Fruit fly (Drosophila melanogaster) whole organism, embryonic: ENCODE results near the gene Cpr64Ad.
A peak's percentile ranks its signal among the peaks of the same experiment; 100 is the strongest.

Source experiments
- CG1024 ChIP-seq: fragments of 200-800 bp; sonication (Bioruptor generic); IDR thresholded peaks from 2 replicates; pipeline ENCODE4 v1.3.6; 2022; ENCODE audit warnings: missing biosample characterization, missing genetic modification characterization
- CG10431 ChIP-seq: fragments of 200-800 bp; sonication (Bioruptor generic); optimal IDR thresholded peaks from 3 replicates; lab custom pipeline; 2018; ENCODE audit warnings: missing biosample characterization, mild to moderate bottlenecking, missing genetic modification characterization
- CG10543 ChIP-seq: fragments of 200-800 bp; sonication (Bioruptor generic); optimal IDR thresholded peaks from 3 replicates; lab custom pipeline; 2017; ENCODE audit warnings: missing biosample characterization, mild to moderate bottlenecking, missing genetic modification characterization, moderate library complexity
- CG12299 ChIP-seq: fragments of 200-800 bp; sonication (Bioruptor generic); optimal IDR thresholded peaks from 2 replicates; lab custom pipeline; 2018; ENCODE audit warnings: missing biosample characterization, mild to moderate bottlenecking, missing genetic modification characterization
- CG13775 ChIP-seq: fragments of 200-800 bp; sonication (Bioruptor generic); optimal IDR thresholded peaks from 3 replicates; lab custom pipeline; 2017; ENCODE audit warnings: missing biosample characterization, mild to moderate bottlenecking, missing genetic modification characterization
- CG14965 ChIP-seq: fragments of 200-800 bp; sonication (Bioruptor generic); optimal IDR thresholded peaks from 2 replicates; lab custom pipeline; 2016; ENCODE audit warnings: missing biosample characterization, missing genetic modification characterization, borderline replicate concordance
- CG15479 ChIP-seq: fragments of 200-800 bp; sonication (Bioruptor generic); optimal IDR thresholded peaks from 3 replicates; lab custom pipeline; 2019; ENCODE audit warnings: missing biosample characterization, mild to moderate bottlenecking, missing genetic modification characterization, moderate library complexity
- CG16815 ChIP-seq: fragments of 200-800 bp; sonication (Bioruptor generic); optimal IDR thresholded peaks from 3 replicates; lab custom pipeline; 2017; ENCODE audit warnings: missing biosample characterization, mild to moderate bottlenecking, missing genetic modification characterization
- CG16863 ChIP-seq: fragments of 200-800 bp; sonication (Bioruptor generic); optimal IDR thresholded peaks from 3 replicates; lab custom pipeline; 2016; ENCODE audit warnings: missing biosample characterization, missing genetic modification characterization
- CG17359 ChIP-seq: fragments of 200-800 bp; sonication (Bioruptor generic); optimal IDR thresholded peaks from 3 replicates; lab custom pipeline; 2018; ENCODE audit warnings: missing biosample characterization, mild to moderate bottlenecking, missing genetic modification characterization, moderate library complexity
- CG30020 ChIP-seq: fragments of 200-800 bp; optimal IDR thresholded peaks from 2 replicates; lab custom pipeline; 2019; ENCODE audit warnings: missing biosample characterization, mild to moderate bottlenecking, missing genetic modification characterization, moderate library complexity
- CG3281 ChIP-seq: fragments of 200-800 bp; sonication (Bioruptor generic); optimal IDR thresholded peaks from 3 replicates; lab custom pipeline; 2017; ENCODE audit warnings: missing biosample characterization, mild to moderate bottlenecking, missing genetic modification characterization
- CG5180 ChIP-seq: fragments of 200-800 bp; sonication (Bioruptor generic); optimal IDR thresholded peaks from 3 replicates; lab custom pipeline; 2017; ENCODE audit warnings: missing biosample characterization, missing genetic modification characterization, mild to moderate bottlenecking, moderate library complexity, missing genetic modification reagents
- CG6765 ChIP-seq: fragments of 200-800 bp; sonication (Bioruptor generic); optimal IDR thresholded peaks from 3 replicates; lab custom pipeline; 2017; ENCODE audit warnings: missing biosample characterization, mild to moderate bottlenecking, missing genetic modification characterization
- CG6791 ChIP-seq: fragments of 200-800 bp; sonication (Bioruptor generic); IDR thresholded peaks from 3 replicates; pipeline ENCODE4 v1.3.6; 2022; ENCODE audit warnings: missing biosample characterization, missing genetic modification characterization; ENCODE audit not compliant: partially characterized antibody
- CG7271 ChIP-seq: fragments of 200-800 bp; sonication (Bioruptor generic); optimal IDR thresholded peaks from 2 replicates; lab custom pipeline; 2018; ENCODE audit warnings: missing biosample characterization, mild to moderate bottlenecking, missing genetic modification characterization, moderate library complexity
- CG8944 ChIP-seq: fragments of 200-800 bp; sonication (Bioruptor generic); optimal IDR thresholded peaks from 3 replicates; lab custom pipeline; 2016; ENCODE audit warnings: missing biosample characterization, missing genetic modification characterization
- CG9876 ChIP-seq: fragments of 200-800 bp; sonication (Bioruptor generic); optimal IDR thresholded peaks from 2 replicates; lab custom pipeline; 2016; ENCODE audit warnings: missing biosample characterization, missing genetic modification characterization
- CHES-1-like ChIP-seq: fragments of 200-800 bp; sonication (Bioruptor generic); optimal IDR thresholded peaks from 2 replicates; lab custom pipeline; 2016; ENCODE audit warnings: missing biosample characterization, missing genetic modification characterization
- Camta ChIP-seq: fragments of 200-800 bp; sonication (Bioruptor generic); optimal IDR thresholded peaks from 2 replicates; lab custom pipeline; 2016; ENCODE audit warnings: missing biosample characterization, missing genetic modification characterization
- D ChIP-seq, 2 experiments: fragments of 200-800 bp in 1 of 2; fragments of >200 bp in 1 of 2; sonication (Bioruptor generic) in 1 of 2; optimal IDR thresholded peaks; 2 replicates in 1 of 2; 3 replicates in 1 of 2; lab custom pipeline; 2017; ENCODE audit warnings: mild to moderate bottlenecking in 1 of 2, missing biosample characterization in 1 of 2, missing genetic modification characterization in 1 of 2, missing genetic modification reagents in 1 of 2
- D19B ChIP-seq: fragments of 200-800 bp; sonication (Bioruptor generic); optimal IDR thresholded peaks from 2 replicates; lab custom pipeline; 2017; ENCODE audit warnings: missing biosample characterization, mild to moderate bottlenecking, missing genetic modification characterization
- Dbx ChIP-seq: fragments of 200-800 bp; sonication (Bioruptor generic); IDR thresholded peaks from 3 replicates; pipeline ENCODE4 v1.3.6; 2022; ENCODE audit warnings: missing biosample characterization, missing genetic modification characterization
- Dfd ChIP-seq, 2 experiments: fragments of >200 bp; optimal IDR thresholded peaks; 2 replicates each; lab custom pipeline; 2017; ENCODE audit warnings: missing biosample characterization in 2 of 2, missing genetic modification characterization in 2 of 2
- Fer3 ChIP-seq: fragments of 200-800 bp; sonication (Bioruptor generic); optimal IDR thresholded peaks from 2 replicates; lab custom pipeline; 2018; ENCODE audit warnings: missing biosample characterization, mild to moderate bottlenecking, missing genetic modification characterization, moderate library complexity
- Gug ChIP-seq: fragments of 200-800 bp; sonication (Bioruptor generic); IDR thresholded peaks from 4 replicates; pipeline ENCODE4 v1.3.6; 2022; ENCODE audit warnings: missing biosample characterization, missing genetic modification characterization
- Hr51 ChIP-seq, 2 experiments: fragments of 200-800 bp; sonication (Bioruptor generic); optimal IDR thresholded peaks; 2 replicates in 1 of 2; 3 replicates in 1 of 2; lab custom pipeline; 2016 to 2018; ENCODE audit warnings: missing biosample characterization in 2 of 2, missing genetic modification characterization in 2 of 2, mild to moderate bottlenecking in 1 of 2, moderate library complexity in 1 of 2
- MTF-1 ChIP-seq: fragments of 200-800 bp; sonication (Bioruptor generic); optimal IDR thresholded peaks from 2 replicates; lab custom pipeline; 2018; ENCODE audit warnings: missing biosample characterization, mild to moderate bottlenecking, missing genetic modification characterization, borderline replicate concordance
- Oli ChIP-seq: fragments of 200-800 bp; sonication (Bioruptor generic); optimal IDR thresholded peaks from 2 replicates; lab custom pipeline; 2018; ENCODE audit warnings: missing biosample characterization, mild to moderate bottlenecking, missing genetic modification characterization, moderate library complexity
- Six4 ChIP-seq: fragments of 200-800 bp; sonication (Bioruptor generic); optimal IDR thresholded peaks from 2 replicates; lab custom pipeline; 2016; ENCODE audit warnings: missing biosample characterization, missing genetic modification characterization
- Sry-δ ChIP-seq: fragments of 200-800 bp; sonication (Bioruptor generic); optimal IDR thresholded peaks from 2 replicates; lab custom pipeline; 2016; ENCODE audit warnings: missing biosample characterization, missing genetic modification characterization
- amos ChIP-seq: fragments of 200-800 bp; sonication (Bioruptor generic); IDR thresholded peaks from 2 replicates; pipeline ENCODE4 v1.3.6; 2022; ENCODE audit warnings: missing biosample characterization, missing genetic modification characterization; ENCODE audit not compliant: partially characterized antibody
- bsh ChIP-seq, 2 experiments: fragments of 200-800 bp; sonication (Bioruptor generic); optimal IDR thresholded peaks; 2 replicates each; lab custom pipeline; 2017 to 2018; ENCODE audit warnings: mild to moderate bottlenecking in 2 of 2, missing biosample characterization in 2 of 2, missing genetic modification characterization in 2 of 2, moderate library complexity in 1 of 2
- cas ChIP-seq: fragments of 200-800 bp; sonication (Bioruptor generic); IDR thresholded peaks from 2 replicates; pipeline ENCODE4 v1.3.6; 2022; ENCODE audit warnings: missing biosample characterization, missing genetic modification characterization
- croc ChIP-seq: fragments of 200-800 bp; sonication (Bioruptor generic); conservative IDR thresholded peaks from 3 replicates; pipeline ENCODE4 v1.3.6; 2022; ENCODE audit warnings: missing biosample characterization, missing genetic modification characterization
- eve ChIP-seq, 2 experiments: fragments of >200 bp; optimal IDR thresholded peaks; 2 replicates each; lab custom pipeline; 2017; ENCODE audit warnings: missing biosample characterization in 2 of 2, missing genetic modification characterization in 2 of 2
- ftz-f1 ChIP-seq: fragments of 200-800 bp; sonication (Bioruptor generic); optimal IDR thresholded peaks from 2 replicates; lab custom pipeline; 2016; ENCODE audit warnings: missing biosample characterization, missing genetic modification characterization
- hkb ChIP-seq, 2 experiments: fragments of 200-800 bp in 1 of 2; fragments of >200 bp in 1 of 2; sonication (Bioruptor generic) in 1 of 2; IDR thresholded peaks in 1 of 2; optimal IDR thresholded peaks in 1 of 2; 2 replicates each; pipeline versions ENCODE4 v1.3.6 to Lab custom; 2017 to 2022; ENCODE audit warnings: missing biosample characterization in 1 of 2, missing genetic modification characterization in 1 of 2
- nerfin-1 ChIP-seq: fragments of 200-800 bp; sonication (Bioruptor generic); optimal IDR thresholded peaks from 3 replicates; lab custom pipeline; 2019; ENCODE audit warnings: missing biosample characterization, mild to moderate bottlenecking, missing genetic modification characterization, moderate library complexity
- pfk ChIP-seq: fragments of 200-800 bp; sonication (Bioruptor generic); optimal IDR thresholded peaks from 2 replicates; lab custom pipeline; 2018; ENCODE audit warnings: missing biosample characterization, mild to moderate bottlenecking, missing genetic modification characterization, moderate library complexity
- pros ChIP-seq: fragments of 200-800 bp; sonication (Bioruptor generic); optimal IDR thresholded peaks from 3 replicates; lab custom pipeline; 2019; ENCODE audit warnings: missing biosample characterization, mild to moderate bottlenecking, missing genetic modification characterization, moderate library complexity
- psq ChIP-seq: fragments of 200-800 bp; sonication (Bioruptor generic); optimal IDR thresholded peaks from 2 replicates; lab custom pipeline; 2017; ENCODE audit warnings: missing biosample characterization, missing genetic modification characterization
- slbo ChIP-seq: fragments of 200-800 bp; sonication (Bioruptor generic); IDR thresholded peaks from 2 replicates; pipeline ENCODE4 v1.3.6; 2022; ENCODE audit warnings: missing biosample characterization, missing genetic modification characterization
- sr ChIP-seq: fragments of 200-800 bp; sonication (Bioruptor generic); IDR thresholded peaks from 3 replicates; pipeline ENCODE4 v1.3.6; 2022; ENCODE audit warnings: missing biosample characterization, missing genetic modification characterization
- unc-4 ChIP-seq: fragments of 200-800 bp; sonication (Bioruptor generic); IDR thresholded peaks from 2 replicates; pipeline ENCODE4 v1.3.6; 2022; ENCODE audit warnings: missing biosample characterization, missing genetic modification characterization; ENCODE audit not compliant: partially characterized antibody
- usp ChIP-seq: fragments of >200 bp; optimal IDR thresholded peaks from 2 replicates; lab custom pipeline; 2017; ENCODE audit warnings: missing biosample characterization, missing genetic modification characterization
- zfh1 ChIP-seq: fragments of 200-800 bp; sonication (Bioruptor generic); IDR thresholded peaks from 3 replicates; pipeline ENCODE4 v1.3.6; 2022; ENCODE audit warnings: missing biosample characterization, missing genetic modification characterization

Cpr64Ad gene

DNA sequence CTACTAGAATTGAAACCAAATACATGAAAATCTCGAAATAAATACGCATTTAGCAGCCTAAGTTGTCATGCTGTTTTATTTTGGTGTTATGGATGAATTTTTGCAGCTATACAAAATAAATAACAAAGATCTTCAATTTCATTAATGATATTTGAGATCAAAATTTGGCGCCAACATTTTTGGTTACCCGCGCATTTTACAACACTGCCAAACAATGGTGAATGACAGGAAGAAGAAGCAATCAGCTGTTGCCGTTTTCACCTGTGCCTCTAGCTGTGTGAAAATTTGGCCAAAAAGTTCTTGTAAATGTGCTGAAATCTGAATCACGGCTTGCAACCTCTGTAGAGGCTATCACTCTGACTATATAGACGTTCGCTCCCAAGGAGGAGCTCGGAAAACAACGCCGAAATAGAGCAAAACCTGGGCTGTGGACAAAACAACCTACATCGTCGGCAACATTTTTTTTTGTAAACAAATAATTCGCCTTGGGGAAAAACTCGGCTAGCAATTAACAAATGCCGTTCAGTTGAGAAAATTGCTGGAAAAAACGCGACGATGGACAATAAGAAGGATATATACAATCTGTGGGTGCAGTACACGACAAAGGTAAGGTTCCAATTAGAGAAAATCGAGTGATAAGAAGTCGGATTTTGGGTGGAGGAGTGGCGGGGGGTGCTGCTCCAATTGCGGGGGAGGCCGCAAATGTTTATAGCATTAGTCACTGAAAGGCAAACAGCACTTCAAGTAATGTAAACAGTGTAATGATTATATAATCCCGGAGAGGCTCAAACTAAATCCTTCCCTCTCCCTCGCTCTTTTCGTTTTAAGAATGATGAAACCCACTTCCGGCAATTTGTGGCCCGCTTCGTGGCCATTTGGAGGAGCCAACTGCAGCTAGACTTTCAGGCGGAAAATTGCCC lies 21.2 kb upstream of the Cpr64Ad start, which contains the start of gene CG43367 (continued):
- TF ChIP-seq croc (GFP tag; lab: Robert Waterston, UW) (no peak), CG15479 (no peak), nerfin-1 (tag; lab: Kevin White, UChicago) (peak; percentile 8), pfk (GFP tag; lab: Kevin White, UChicago) (no peak), CHES-1-like (GFP tag; lab: Kevin White, UChicago) (peak; percentile 11), hkb (optimal IDR thresholded peaks at IDR 0.05; lab: Kevin White, UChicago) (no peak), hkb (GFP tag; IDR thresholded peaks at IDR 0.05; lab: Robert Waterston, UW) (peak; percentile 26; the same call in 1 of the 2 replicates), CG3281 (GFP tag; lab: Kevin White, UChicago) (no peak), eve (GFP tag; optimal IDR thresholded peaks at IDR 0.05; lab: Kevin White, UChicago) (no peak), cas (GFP tag; lab: Robert Waterston, UW) (no peak), psq (no peak), zfh1 (GFP tag; lab: Robert Waterston, UW) (0 out of 3 replicates have a peak, but pooled peaks have one; percentile 12), ftz-f1 (GFP tag; lab: Kevin White, UChicago) (no peak), CG30020 (no peak), usp (GFP tag; lab: Kevin White, UChicago) (no peak), CG16815 (no peak), CG10543 (GFP tag; lab: Kevin White, UChicago) (no peak), bsh (GFP tag; optimal IDR thresholded peaks at IDR 0.05; lab: Kevin White, UChicago) (no peak), CG6765 (GFP tag; lab: Kevin White, UChicago) (no peak), CG16863 (GFP tag; lab: Kevin White, UChicago) (no peak), D (optimal IDR thresholded peaks at IDR 0.05; lab: Kevin White, UChicago) (no peak), D (GFP tag; optimal IDR thresholded peaks at IDR 0.05; lab: Kevin White, UChicago) (no peak), slbo (GFP tag; lab: Robert Waterston, UW) (peak; percentile 41; the same call in 1 of the 2 replicates), CG6791 (GFP tag; lab: Robert Waterston, UW) (no peak), Sry-δ (GFP tag; lab: Kevin White, UChicago) (no peak), Fer3 (tag; lab: Kevin White, UChicago) (no peak), amos (GFP tag; lab: Robert Waterston, UW) (no peak; the same call in 1 of the 2 replicates), CG14965 (GFP tag; lab: Kevin White, UChicago) (no peak), unc-4 (GFP tag; lab: Robert Waterston, UW) (no peak), Dbx (0 out of 3 replicates have a peak, but pooled peaks have one; percentile 15), CG5180 (GFP tag; lab: Kevin White, UChicago) (no peak), Camta (GFP tag; lab: Kevin White, UChicago) (no peak), Six4 (GFP tag; lab: Kevin White, UChicago) (no peak), CG10431 (GFP tag; lab: Kevin White, UChicago) (no peak), Dfd (GFP tag; optimal IDR thresholded peaks at IDR 0.05; lab: Kevin White, UChicago) (no peak), MTF-1 (GFP tag; lab: Kevin White, UChicago) (peak; percentile 6), CG1024 (GFP tag; lab: Robert Waterston, UW) (no peak), CG17359 (no peak), CG13775 (GFP tag; lab: Kevin White, UChicago) (no peak), CG12299 (tag; lab: Kevin White, UChicago) (no peak), CG9876 (GFP tag; lab: Kevin White, UChicago) (no peak), CG7271 (tag; lab: Kevin White, UChicago) (no peak), Gug (GFP tag; lab: Robert Waterston, UW) (no peak), CG8944 (GFP tag; lab: Kevin White, UChicago) (no peak), Oli (tag; lab: Kevin White, UChicago) (no peak), pros (GFP tag; lab: Kevin White, UChicago) (no peak), D19B (no peak), Hr51 (GFP tag; optimal IDR thresholded peaks at IDR 0.05; lab: Kevin White, UChicago) (no peak), sr (peak; percentile 77)
